Worm (Caenorhabditis elegans): ENCODE measurements around the gene F18A11.2.

DNA sequence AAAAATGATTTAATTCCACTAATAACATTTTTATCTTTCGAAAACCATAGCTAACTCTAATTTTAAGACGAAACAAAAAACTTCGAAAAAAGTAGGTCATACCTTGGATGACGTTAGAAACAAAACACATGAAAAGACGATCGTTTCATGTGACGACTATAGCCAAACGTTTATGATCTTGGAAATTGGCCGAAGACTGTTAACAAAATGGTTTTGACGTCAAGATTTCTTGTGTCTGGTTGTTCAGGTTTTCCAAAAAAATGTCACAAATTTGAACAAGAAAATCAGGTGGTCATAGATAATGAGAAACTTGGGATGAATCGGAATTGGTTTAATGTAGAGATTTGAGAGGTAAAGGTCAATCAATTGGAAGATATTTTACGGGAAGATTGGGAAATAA lies 28.3 kb upstream of the F18A11.2 start:
- TF ChIP-seq pqm-1 (tag; optimal IDR thresholded peaks at IDR 0.05) (no peak), egl-27 (tag; optimal IDR thresholded peaks at IDR 0.05) (no peak), dmd-9 (GFP tag; IDR thresholded peaks at IDR 0.05) (no peak), zag-1 (tag; optimal IDR thresholded peaks at IDR 0.05) (no peak), F44E2.7 (GFP tag; IDR thresholded peaks at IDR 0.05) (no peak), aly-2 (tag; optimal IDR thresholded peaks at IDR 0.05) (no peak), lir-3 (tag; optimal IDR thresholded peaks at IDR 0.05) (no peak), mdl-1 (tag; optimal IDR thresholded peaks at IDR 0.05) (no peak), lin-15B (tag; optimal IDR thresholded peaks at IDR 0.05) (no peak), ZK546.5 (tag; optimal IDR thresholded peaks at IDR 0.05) (no peak), attf-4 (tag; optimal IDR thresholded peaks at IDR 0.05) (no peak), zip-2 (tag; optimal IDR thresholded peaks at IDR 0.05) (no peak), unc-39 (tag; optimal IDR thresholded peaks at IDR 0.05) (no peak), mep-1 (tag; optimal IDR thresholded peaks at IDR 0.05) (no peak)

Data from whole organism, L4 larva.